Fruit fly (Drosophila melanogaster) whole organism, embryonic: ENCODE results near the gene CG34030.

ENCODE experiments used
- CG1603 ChIP-seq: fragments of 200-800 bp; sonication (Bioruptor generic); optimal IDR thresholded peaks from 2 replicates; lab custom pipeline; 2019; ENCODE audit warnings: missing biosample characterization, mild to moderate bottlenecking, missing genetic modification characterization, moderate library complexity
- HLHmδ ChIP-seq: fragments of 200-800 bp; sonication (Bioruptor generic); optimal IDR thresholded peaks from 2 replicates; lab custom pipeline; 2018; ENCODE audit warnings: missing biosample characterization, mild to moderate bottlenecking, missing genetic modification characterization, moderate library complexity
- fd102C ChIP-seq: fragments of 200-800 bp; sonication (Bioruptor generic); optimal IDR thresholded peaks from 2 replicates; lab custom pipeline; 2018; ENCODE audit warnings: missing biosample characterization, mild to moderate bottlenecking, missing genetic modification characterization, moderate library complexity
- lbe ChIP-seq: fragments of 200-800 bp; sonication (Bioruptor generic); optimal IDR thresholded peaks from 2 replicates; lab custom pipeline; 2016; ENCODE audit warnings: missing biosample characterization, mild to moderate bottlenecking, missing genetic modification characterization
- sr ChIP-seq: fragments of 200-800 bp; sonication (Bioruptor generic); IDR thresholded peaks from 3 replicates; pipeline ENCODE4 v1.3.6; 2022; ENCODE audit warnings: missing biosample characterization, missing genetic modification characterization

DNA sequence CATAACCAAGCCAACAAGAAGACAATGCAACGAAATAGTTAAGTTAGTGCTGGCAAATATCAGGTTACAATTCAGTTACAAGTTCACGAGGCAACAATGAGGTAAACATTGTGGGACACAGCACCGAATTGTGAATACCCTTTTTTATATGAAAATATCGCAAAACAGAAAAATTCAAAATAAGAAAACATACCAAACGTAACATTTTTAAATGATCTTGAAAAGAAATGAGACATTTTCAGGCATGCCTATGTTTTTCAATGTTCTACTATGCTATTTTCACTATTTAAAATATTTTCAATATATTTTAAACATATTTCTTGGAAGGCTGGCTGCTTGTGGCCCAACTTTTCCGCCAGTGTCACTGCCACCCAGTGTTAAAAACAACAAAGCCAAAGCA is 28.9 kb upstream of the CG34030 start:
- TF ChIP-seq fd102C (GFP tag; lab: Kevin White, UChicago), result no peak
- TF ChIP-seq sr (GFP tag; lab: Robert Waterston, UW), result no peak
- no peak for TF ChIP-seq CG1603 (tag; lab: Kevin White, UChicago)
- no peak for TF ChIP-seq lbe
- TF ChIP-seq HLHmδ (GFP tag; lab: Kevin White, UChicago), result no peak
